Worm (Caenorhabditis elegans): Measurements from ENCODE around the gene lhfp-4.

Gene lhfp-4

ce11 chrIV:17281060-17282021 is 6.0 kb downstream of the lhfp-4 start:
- TF ChIP-seq unc-62 (GFP tag; optimal IDR thresholded peaks at IDR 0.05) (peak; percentile 17), elt-3 (tag; optimal IDR thresholded peaks at IDR 0.05) (no peak), F13H6.1 (tag; optimal IDR thresholded peaks at IDR 0.05) (peak; percentile 29), aly-2 (tag; optimal IDR thresholded peaks at IDR 0.05) (no peak), ztf-1 (GFP tag; conservative IDR thresholded peaks at IDR 0.05) (peak; percentile 90; the same call in 1 of the 2 replicates), nhr-129 (tag; optimal IDR thresholded peaks at IDR 0.05) (peak; percentile 69), lin-39 (tag; optimal IDR thresholded peaks at IDR 0.05) (no peak), sma-9 (GFP tag; optimal IDR thresholded peaks at IDR 0.05) (peak; percentile 52), sma-9 (tag; optimal IDR thresholded peaks at IDR 0.05) (no peak), nhr-21 (tag; optimal IDR thresholded peaks at IDR 0.05) (no peak), ceh-82 (tag; optimal IDR thresholded peaks at IDR 0.05) (no peak), ztf-4 (tag; optimal IDR thresholded peaks at IDR 0.05) (peak; percentile 95), mbf-1 (tag; optimal IDR thresholded peaks at IDR 0.05) (peak; percentile 24), R02D3.7 (tag; optimal IDR thresholded peaks at IDR 0.05) (no peak), peb-1 (tag; optimal IDR thresholded peaks at IDR 0.05) (no peak), nhr-10 (tag; optimal IDR thresholded peaks at IDR 0.05) (no peak), unc-39 (tag; optimal IDR thresholded peaks at IDR 0.05) (no peak), Y55F3AM.14 (GFP tag; optimal IDR thresholded peaks at IDR 0.05) (peak; percentile 71), sma-3 (GFP tag; optimal IDR thresholded peaks at IDR 0.05) (peak; percentile 30), ZK546.5 (tag; optimal IDR thresholded peaks at IDR 0.05) (no peak), zag-1 (tag; optimal IDR thresholded peaks at IDR 0.05) (no peak), nhr-23 (tag; optimal IDR thresholded peaks at IDR 0.05) (no peak), egl-27 (tag; optimal IDR thresholded peaks at IDR 0.05) (no peak), blmp-1 (tag; optimal IDR thresholded peaks at IDR 0.05; ENCODE audit: insufficient read depth) (no peak), elt-1 (tag; optimal IDR thresholded peaks at IDR 0.05) (no peak), lin-13 (GFP tag; optimal IDR thresholded peaks at IDR 0.05) (peak; percentile 82), fos-1 (tag; optimal IDR thresholded peaks at IDR 0.05) (peak; percentile 31), sem-4 (tag; optimal IDR thresholded peaks at IDR 0.05) (peak; percentile 66), C34F6.9 (tag; optimal IDR thresholded peaks at IDR 0.05) (peak; percentile 77), mdl-1 (tag; optimal IDR thresholded peaks at IDR 0.05) (no peak), snpc-4 (tag; optimal IDR thresholded peaks at IDR 0.05) (peak; percentile 38), dmd-4 (tag; optimal IDR thresholded peaks at IDR 0.05) (no peak), nhr-77 (tag; optimal IDR thresholded peaks at IDR 0.05) (no peak), alr-1 (tag; optimal IDR thresholded peaks at IDR 0.05) (no peak), ama-1 (optimal IDR thresholded peaks at IDR 0.05) (peak; percentile 99), unc-55 (GFP tag; optimal IDR thresholded peaks at IDR 0.05) (no peak), crh-2 (tag; optimal IDR thresholded peaks at IDR 0.05) (peak; percentile 93), nhr-237 (tag; optimal IDR thresholded peaks at IDR 0.05) (no peak), nhr-12 (tag; optimal IDR thresholded peaks at IDR 0.05) (no peak), gmeb-1 (tag; optimal IDR thresholded peaks at IDR 0.05) (peak; percentile 74), ceh-16 (tag; optimal IDR thresholded peaks at IDR 0.05) (no peak), ztf-11 (tag; optimal IDR thresholded peaks at IDR 0.05) (no peak), lin-11 (tag; optimal IDR thresholded peaks at IDR 0.05) (no peak), mab-5 (tag; optimal IDR thresholded peaks at IDR 0.05) (no peak), nhr-11 (tag; optimal IDR thresholded peaks at IDR 0.05) (peak; percentile 71), nhr-25 (tag; optimal IDR thresholded peaks at IDR 0.05) (peak; percentile 26), lsy-2 (tag; optimal IDR thresholded peaks at IDR 0.05) (peak; percentile 14 to 87), skn-1 (tag; optimal IDR thresholded peaks at IDR 0.05) (peak; percentile 74), nhr-6 (tag; optimal IDR thresholded peaks at IDR 0.05) (peak; percentile 64)
